Fruit fly (Drosophila melanogaster) S2 (cell line): ENCODE results near the gene CG15529.
A peak's percentile ranks its signal among the peaks of the same experiment; 100 is the strongest.

Experiments used
- CG8478 ChIP-seq: fragments of >200 bp; optimal IDR thresholded peaks from 2 replicates; lab custom pipeline; 2018
- CTCF ChIP-seq, 2 experiments: fragments of >200 bp; optimal IDR thresholded peaks; 2 replicates each; lab custom pipeline; 2018

DNA sequence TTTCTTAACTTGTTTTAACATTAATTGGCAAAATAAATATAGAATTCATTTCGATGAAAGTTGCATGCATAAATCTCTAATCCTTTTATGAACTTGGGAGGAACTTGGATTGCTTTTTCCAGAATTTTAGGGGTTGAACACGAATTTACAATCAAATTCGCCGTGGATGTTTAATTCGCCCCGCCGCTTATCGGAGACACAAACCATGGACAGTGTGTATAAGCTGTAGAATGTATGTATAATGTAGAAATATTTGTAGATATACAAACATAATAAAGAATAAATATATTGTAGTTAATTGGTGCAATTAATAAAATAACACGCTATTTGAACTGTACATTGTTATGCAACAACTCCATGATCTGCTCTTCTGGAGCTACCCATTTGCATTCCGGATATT is 30.1 kb upstream of the CG15529 start:
- TF ChIP-seq CTCF (optimal IDR thresholded peaks at IDR 0.05; lab: Kevin White, UChicago), result peak in 1 of 2 experiments; percentile 21
- no peak for TF ChIP-seq CG8478
